Worm (Caenorhabditis elegans) whole organism, young adult: ENCODE data around the gene R13A1.5.
A peak's percentile ranks its signal among the peaks of the same experiment; 100 is the strongest.

Experiments used
- B0261.1 ChIP-seq: sonication (generic microtip); optimal IDR thresholded peaks from 2 replicates; lab custom pipeline; 2016; ENCODE audit warnings: mild to moderate bottlenecking, missing genetic modification characterization, moderate library complexity, missing compliant biosample characterization
- B0336.3 ChIP-seq: fragments of 200-800 bp; sonication (Bioruptor generic); IDR thresholded peaks from 2 replicates; pipeline ENCODE4 v1.3.6; 2022; ENCODE audit warnings: missing genetic modification characterization, missing compliant biosample characterization
- C06A6.2 ChIP-seq: fragments of 200-800 bp; sonication (Bioruptor generic); conservative IDR thresholded peaks from 2 replicates; pipeline ENCODE4 v1.3.6; 2022; ENCODE audit warnings: missing genetic modification characterization, missing compliant biosample characterization
- C17E4.6 ChIP-seq: fragments of 200-800 bp; sonication (Bioruptor generic); IDR thresholded peaks from 2 replicates; pipeline ENCODE4 v1.3.6; 2022; ENCODE audit warnings: missing genetic modification reagents, missing genetic modification characterization, missing compliant biosample characterization
- F10E7.11 ChIP-seq: sonication (generic microtip); optimal IDR thresholded peaks from 2 replicates; lab custom pipeline; 2017; ENCODE audit warnings: mild to moderate bottlenecking, missing genetic modification characterization, moderate library complexity, missing compliant biosample characterization
- F22D6.2 ChIP-seq: sonication (generic microtip); optimal IDR thresholded peaks from 2 replicates; lab custom pipeline; 2016; ENCODE audit warnings: mild to moderate bottlenecking, missing genetic modification characterization, missing compliant biosample characterization
- F33H1.4 ChIP-seq: fragments of 200-800 bp; sonication (Bioruptor generic); IDR thresholded peaks from 2 replicates; pipeline ENCODE4 v1.3.6; 2022; ENCODE audit warnings: missing genetic modification reagents, missing genetic modification characterization, missing compliant biosample characterization
- F52B5.7 ChIP-seq: sonication (generic microtip); optimal IDR thresholded peaks from 2 replicates; lab custom pipeline; 2016; ENCODE audit warnings: mild to moderate bottlenecking, missing genetic modification characterization, missing compliant biosample characterization
- F55B11.4 ChIP-seq: sonication (generic microtip); optimal IDR thresholded peaks from 2 replicates; lab custom pipeline; 2016; ENCODE audit warnings: missing compliant biosample characterization, missing genetic modification characterization, borderline replicate concordance; ENCODE audit not compliant: insufficient read depth
- F57C9.4 ChIP-seq: sonication (generic microtip); optimal IDR thresholded peaks from 2 replicates; lab custom pipeline; 2017; ENCODE audit warnings: mild to moderate bottlenecking, missing genetic modification characterization, missing compliant biosample characterization
- K11D2.4 ChIP-seq: fragments of 200-800 bp; sonication (Bioruptor generic); IDR thresholded peaks from 2 replicates; pipeline ENCODE4 v1.3.6; 2022; ENCODE audit warnings: missing genetic modification reagents, missing genetic modification characterization, missing compliant biosample characterization
- T07F8.4 ChIP-seq: sonication (generic microtip); optimal IDR thresholded peaks from 2 replicates; lab custom pipeline; 2016; ENCODE audit warnings: mild to moderate bottlenecking, missing genetic modification characterization, moderate library complexity, missing compliant biosample characterization
- Y53F4B.3 ChIP-seq: fragments of 200-800 bp; sonication (Bioruptor generic); IDR thresholded peaks from 2 replicates; pipeline ENCODE4 v1.3.6; 2022; ENCODE audit warnings: missing genetic modification reagents, missing genetic modification characterization, missing compliant biosample characterization
- attf-3 ChIP-seq: fragments of 200-800 bp; sonication (Bioruptor generic); conservative IDR thresholded peaks from 2 replicates; pipeline ENCODE4 v1.3.6; 2022; ENCODE audit warnings: missing genetic modification reagents, missing genetic modification characterization, missing compliant biosample characterization
- attf-5 ChIP-seq: fragments of 200-800 bp; sonication (Bioruptor generic); optimal IDR thresholded peaks from 2 replicates; lab custom pipeline; 2018; ENCODE audit warnings: mild to moderate bottlenecking, missing genetic modification characterization, missing compliant biosample characterization
- attf-6 ChIP-seq: fragments of 200-800 bp; sonication (Bioruptor generic); IDR thresholded peaks from 2 replicates; pipeline ENCODE4 v1.3.6; 2022; ENCODE audit warnings: missing genetic modification reagents, missing genetic modification characterization, missing compliant biosample characterization
- bed-1 ChIP-seq: fragments of 200-800 bp; sonication (Bioruptor generic); IDR thresholded peaks from 2 replicates; pipeline ENCODE4 v1.3.6; 2022; ENCODE audit warnings: missing genetic modification reagents, missing genetic modification characterization, missing compliant biosample characterization
- ceh-100 ChIP-seq: fragments of 200-800 bp; sonication (Bioruptor generic); IDR thresholded peaks from 2 replicates; pipeline ENCODE4 v1.3.6; 2022; ENCODE audit warnings: missing genetic modification reagents, missing genetic modification characterization, missing compliant biosample characterization
- ceh-40 ChIP-seq: fragments of 200-800 bp; sonication (Bioruptor generic); IDR thresholded peaks from 2 replicates; pipeline ENCODE4 v1.3.6; 2022; ENCODE audit warnings: missing genetic modification characterization, missing compliant biosample characterization
- ceh-58 ChIP-seq: fragments of 200-800 bp; sonication (Bioruptor generic); IDR thresholded peaks from 2 replicates; pipeline ENCODE4 v1.3.6; 2022; ENCODE audit warnings: missing genetic modification characterization, missing compliant biosample characterization
- ceh-91 ChIP-seq: fragments of 200-800 bp; sonication (Bioruptor generic); IDR thresholded peaks from 2 replicates; pipeline ENCODE4 v1.3.6; 2022; ENCODE audit warnings: missing genetic modification reagents, missing genetic modification characterization, missing compliant biosample characterization
- die-1 ChIP-seq: sonication (generic microtip); optimal IDR thresholded peaks from 2 replicates; lab custom pipeline; 2016; ENCODE audit warnings: missing genotype, mild to moderate bottlenecking, missing genetic modification characterization, missing compliant biosample characterization
- dpl-1 ChIP-seq: fragments of 150-350 bp; optimal IDR thresholded peaks from 2 replicates; lab custom pipeline; 2014; ENCODE audit warnings: missing biosample characterization, missing genetic modification reagents, missing genetic modification characterization
- efl-1 ChIP-seq: fragments of 150-350 bp; optimal IDR thresholded peaks from 2 replicates; lab custom pipeline; 2014; ENCODE audit warnings: missing biosample characterization, missing genetic modification reagents, missing genetic modification characterization
- egl-44 ChIP-seq: fragments of 200-800 bp; sonication (Bioruptor generic); IDR thresholded peaks from 2 replicates; pipeline ENCODE4 v1.3.6; 2022; ENCODE audit warnings: missing genetic modification reagents, missing genetic modification characterization, missing compliant biosample characterization
- fkh-3 ChIP-seq: sonication (generic microtip); optimal IDR thresholded peaks from 2 replicates; lab custom pipeline; 2016; ENCODE audit warnings: mild to moderate bottlenecking, missing genetic modification characterization, missing compliant biosample characterization
- hmg-20 ChIP-seq: fragments of 200-800 bp; sonication (Bioruptor generic); IDR thresholded peaks from 2 replicates; pipeline ENCODE4 v1.3.6; 2022; ENCODE audit warnings: missing genetic modification reagents, missing genetic modification characterization, missing compliant biosample characterization
- let-607 ChIP-seq, 2 experiments: fragments of 200-800 bp in 1 of 2; sonication (Bioruptor generic) in 1 of 2; sonication (generic microtip) in 1 of 2; optimal IDR thresholded peaks; 2 replicates each; lab custom pipeline; 2016 to 2018; ENCODE audit warnings: mild to moderate bottlenecking in 2 of 2, missing compliant biosample characterization in 2 of 2, missing genetic modification characterization in 2 of 2, moderate library complexity in 2 of 2, missing genotype in 1 of 2
- lir-1 ChIP-seq: fragments of 200-800 bp; sonication (Bioruptor generic); conservative IDR thresholded peaks from 2 replicates; pipeline ENCODE4 v1.3.6; 2022; ENCODE audit warnings: missing genetic modification reagents, missing genetic modification characterization, missing compliant biosample characterization
- lsl-1 ChIP-seq: fragments of 200-800 bp; sonication (Bioruptor generic); optimal IDR thresholded peaks from 2 replicates; lab custom pipeline; 2018; ENCODE audit warnings: mild to moderate bottlenecking, missing genetic modification characterization, moderate library complexity, missing compliant biosample characterization
- mcd-1 ChIP-seq: fragments of 200-800 bp; sonication (Bioruptor generic); IDR thresholded peaks from 2 replicates; pipeline ENCODE4 v1.3.6; 2022; ENCODE audit warnings: missing genetic modification reagents, missing genetic modification characterization, missing compliant biosample characterization
- mes-4 ChIP-seq: sonication (generic microtip); optimal IDR thresholded peaks from 2 replicates; lab custom pipeline; 2016; ENCODE audit warnings: missing genotype, missing genetic modification characterization, missing compliant biosample characterization
- nhr-120 ChIP-seq: fragments of 200-800 bp; sonication (Bioruptor generic); IDR thresholded peaks from 2 replicates; pipeline ENCODE4 v1.3.6; 2022; ENCODE audit warnings: missing genetic modification characterization, missing compliant biosample characterization
- nhr-27 ChIP-seq: fragments of 200-800 bp; sonication (Bioruptor generic); optimal IDR thresholded peaks from 2 replicates; lab custom pipeline; 2018; ENCODE audit warnings: mild to moderate bottlenecking, missing genetic modification characterization, moderate library complexity, missing compliant biosample characterization
- nhr-80 ChIP-seq: sonication (generic microtip); optimal IDR thresholded peaks from 2 replicates; lab custom pipeline; 2016; ENCODE audit warnings: missing genetic modification characterization, missing compliant biosample characterization
- pbrm-1 ChIP-seq: fragments of 200-800 bp; sonication (Bioruptor generic); IDR thresholded peaks from 2 replicates; pipeline ENCODE4 v1.3.6; 2022; ENCODE audit warnings: missing genetic modification reagents, missing genetic modification characterization, missing compliant biosample characterization
- pha-4 ChIP-seq: fragments of 150-350 bp; sonication (generic microtip); optimal IDR thresholded peaks from 2 replicates; lab custom pipeline; 2014; ENCODE audit warnings: missing biosample characterization, missing genetic modification reagents, missing genetic modification characterization
- rcor-1 ChIP-seq: fragments of 200-800 bp; sonication (Bioruptor generic); IDR thresholded peaks from 2 replicates; pipeline ENCODE4 v1.3.6; 2022; ENCODE audit warnings: missing genetic modification reagents, missing genetic modification characterization, missing compliant biosample characterization
- snpc-1.1 ChIP-seq: sonication (generic microtip); optimal IDR thresholded peaks from 2 replicates; lab custom pipeline; 2017; ENCODE audit warnings: missing genetic modification characterization, mild to moderate bottlenecking, missing compliant biosample characterization, antibody characterized with exemption, moderate library complexity, missing genotype, missing genetic modification reagents; ENCODE audit not compliant: insufficient read depth
- snpc-1.3 ChIP-seq: sonication (generic microtip); optimal IDR thresholded peaks from 2 replicates; lab custom pipeline; 2017; ENCODE audit warnings: missing genetic modification characterization, mild to moderate bottlenecking, missing compliant biosample characterization, antibody characterized with exemption, moderate library complexity, missing genotype, missing genetic modification reagents; ENCODE audit not compliant: insufficient read depth
- snpc-4 ChIP-seq, 5 experiments: fragments of 150-350 bp in 1 of 5; sonication (generic microtip) in 4 of 5; optimal IDR thresholded peaks; 2 replicates each; lab custom pipeline; 2014 to 2018; ENCODE audit warnings: missing genetic modification characterization in 5 of 5, missing biosample characterization in 3 of 5, antibody characterized with exemption in 2 of 5, mild to moderate bottlenecking in 2 of 5, missing compliant biosample characterization in 2 of 5, missing genotype in 2 of 5, moderate library complexity in 2 of 5, missing genetic modification reagents in 1 of 5
- sptf-2 ChIP-seq: fragments of 200-800 bp; sonication (Bioruptor generic); optimal IDR thresholded peaks from 2 replicates; lab custom pipeline; 2018; ENCODE audit warnings: mild to moderate bottlenecking, missing genetic modification characterization, missing compliant biosample characterization
- tlf-1 ChIP-seq: fragments of 200-800 bp; sonication (Bioruptor generic); optimal IDR thresholded peaks from 2 replicates; lab custom pipeline; 2018; ENCODE audit warnings: mild to moderate bottlenecking, missing genetic modification characterization, missing compliant biosample characterization
- unc-130 ChIP-seq: sonication (generic microtip); optimal IDR thresholded peaks from 2 replicates; lab custom pipeline; 2016; ENCODE audit warnings: missing genetic modification reagents, missing genetic modification characterization, missing compliant biosample characterization
- zim-3 ChIP-seq: sonication (generic microtip); optimal IDR thresholded peaks from 2 replicates; lab custom pipeline; 2017; ENCODE audit warnings: mild to moderate bottlenecking, missing genetic modification characterization, moderate library complexity, missing compliant biosample characterization
- ztf-18 ChIP-seq: sonication (generic microtip); optimal IDR thresholded peaks from 2 replicates; lab custom pipeline; 2016; ENCODE audit warnings: missing genotype, mild to moderate bottlenecking, missing genetic modification characterization, missing compliant biosample characterization
- ztf-22 ChIP-seq: fragments of 200-800 bp; sonication (Bioruptor generic); optimal IDR thresholded peaks from 2 replicates; lab custom pipeline; 2018; ENCODE audit warnings: mild to moderate bottlenecking, missing genetic modification characterization, moderate library complexity, missing compliant biosample characterization
- ztf-6 ChIP-seq: fragments of 200-800 bp; sonication (Bioruptor generic); IDR thresholded peaks from 2 replicates; pipeline ENCODE4 v1.3.6; 2022; ENCODE audit warnings: missing genetic modification reagents, missing genetic modification characterization, missing compliant biosample characterization

Gene R13A1.5

ce11 chrIV:7235382-7235917, 43.8 kb upstream of the R13A1.5 start (continued):
- TF ChIP-seq snpc-1.3 (tag; lab: Kevin White, UChicago) (no peak), egl-44 (GFP tag; lab: Robert Waterston, UW) (no peak), Y53F4B.3 (GFP tag; lab: Robert Waterston, UW) (no peak), ztf-6 (GFP tag; lab: Robert Waterston, UW) (no peak), nhr-27 (tag; lab: Kevin White, UChicago) (no peak), F33H1.4 (GFP tag; lab: Robert Waterston, UW) (no peak), zim-3 (tag; lab: Kevin White, UChicago) (no peak), rcor-1 (GFP tag; lab: Robert Waterston, UW) (peak; percentile 26; the same call in 1 of the 2 replicates), lir-1 (0 out of 2 replicates have a peak, but pooled peaks have one; percentile 32), ceh-58 (GFP tag; lab: Robert Waterston, UW) (no peak), ceh-100 (no peak), T07F8.4 (tag; lab: Kevin White, UChicago) (no peak), pha-4 (tag; lab: Kevin White, UChicago) (no peak), nhr-120 (GFP tag; lab: Robert Waterston, UW) (no peak), K11D2.4 (0 out of 2 replicates have a peak, but pooled peaks have one; percentile 50), mcd-1 (GFP tag; lab: Robert Waterston, UW) (peak; percentile 62), ztf-18 (tag; lab: Kevin White, UChicago) (peak; percentile 11), C17E4.6 (GFP tag; lab: Robert Waterston, UW) (no peak), ceh-91 (GFP tag; lab: Robert Waterston, UW) (no peak), efl-1 (no peak), let-607 (tag; optimal IDR thresholded peaks at IDR 0.05; lab: Kevin White, UChicago) (no peak), bed-1 (GFP tag; lab: Robert Waterston, UW) (no peak), F52B5.7 (tag; lab: Kevin White, UChicago) (no peak), F22D6.2 (tag; lab: Kevin White, UChicago) (no peak), unc-130 (no peak), F57C9.4 (tag; lab: Kevin White, UChicago) (no peak), B0336.3 (peak; percentile 59; the same call in 1 of the 2 replicates), pbrm-1 (GFP tag; lab: Robert Waterston, UW) (0 out of 2 replicates have a peak, but pooled peaks have one; percentile 20), ceh-40 (GFP tag; lab: Robert Waterston, UW) (no peak), attf-5 (GFP tag; lab: Kevin White, UChicago) (peak; percentile 52), hmg-20 (GFP tag; lab: Robert Waterston, UW) (peak; percentile 47; the same call in 1 of the 2 replicates), B0261.1 (tag; lab: Kevin White, UChicago) (no peak), fkh-3 (no peak), C06A6.2 (no peak), attf-6 (GFP tag; lab: Robert Waterston, UW) (no peak), mes-4 (tag; lab: Kevin White, UChicago) (no peak), die-1 (tag; lab: Kevin White, UChicago) (no peak), snpc-1.1 (no peak), snpc-4 (GFP tag; optimal IDR thresholded peaks at IDR 0.05; lab: Kevin White, UChicago) (no peak), snpc-4 (tag; optimal IDR thresholded peaks at IDR 0.05; lab: Kevin White, UChicago) (peak in 1 of 4 experiments; percentile 21), tlf-1 (no peak), nhr-80 (tag; lab: Kevin White, UChicago) (peak; percentile 88), sptf-2 (GFP tag; lab: Kevin White, UChicago) (no peak), ztf-22 (GFP tag; lab: Kevin White, UChicago) (no peak), attf-3 (GFP tag; lab: Robert Waterston, UW) (no peak), F55B11.4 (no peak), F10E7.11 (tag; lab: Kevin White, UChicago) (no peak), lsl-1 (no peak), dpl-1 (GFP tag; lab: Kevin White, UChicago) (no peak)
